Fruit fly (Drosophila melanogaster) whole organism, adult: ENCODE measurements around the gene CG1635.

Source experiments
- CG11617 ChIP-seq: fragments of 200-800 bp; sonication (Bioruptor generic); optimal IDR thresholded peaks from 2 replicates; lab custom pipeline; 2017; ENCODE audit warnings: mild to moderate bottlenecking, missing biosample characterization, missing genetic modification reagents, missing genetic modification characterization
- CG1620 ChIP-seq: fragments of 200-800 bp; sonication (Bioruptor generic); optimal IDR thresholded peaks from 2 replicates; lab custom pipeline; 2016; ENCODE audit warnings: missing biosample characterization, missing genetic modification characterization
- CG33017 ChIP-seq: fragments of 200-800 bp; sonication (Bioruptor generic); optimal IDR thresholded peaks from 2 replicates; lab custom pipeline; 2018; ENCODE audit warnings: missing biosample characterization, mild to moderate bottlenecking, missing genetic modification characterization, moderate library complexity
- CG5204 ChIP-seq: fragments of 200-800 bp; sonication (Bioruptor generic); optimal IDR thresholded peaks from 2 replicates; lab custom pipeline; 2016; ENCODE audit warnings: missing biosample characterization, missing genetic modification characterization
- CG7045 ChIP-seq: fragments of 200-800 bp; sonication (Bioruptor generic); optimal IDR thresholded peaks from 2 replicates; lab custom pipeline; 2017; ENCODE audit warnings: missing biosample characterization, mild to moderate bottlenecking, missing genetic modification characterization
- Clk ChIP-seq: fragments of 200-800 bp; sonication (Bioruptor generic); optimal IDR thresholded peaks from 2 replicates; lab custom pipeline; 2017; ENCODE audit warnings: missing biosample characterization, missing genetic modification characterization
- Crg-1 ChIP-seq: fragments of 200-800 bp; sonication (Bioruptor generic); optimal IDR thresholded peaks from 2 replicates; lab custom pipeline; 2016; ENCODE audit warnings: missing biosample characterization, missing genetic modification characterization
- Mnt ChIP-seq: fragments of 200-800 bp; sonication (Bioruptor generic); optimal IDR thresholded peaks from 2 replicates; lab custom pipeline; 2016; ENCODE audit warnings: missing biosample characterization, mild to moderate bottlenecking, missing genetic modification characterization
- cnc ChIP-seq, 2 experiments: fragments of >200 bp; optimal IDR thresholded peaks; 2 replicates each; lab custom pipeline; 2017
- kay ChIP-seq: fragments of 200-800 bp; sonication (Bioruptor generic); peaks from one replicate; lab custom pipeline; 2016; ENCODE audit warnings: missing biosample characterization, missing genetic modification characterization, borderline replicate concordance
- tj ChIP-seq: fragments of 200-800 bp; sonication (Bioruptor generic); optimal IDR thresholded peaks from 3 replicates; lab custom pipeline; 2017; ENCODE audit warnings: missing biosample characterization, mild to moderate bottlenecking, missing genetic modification characterization, moderate library complexity
- toe ChIP-seq: fragments of 200-800 bp; sonication (Bioruptor generic); optimal IDR thresholded peaks from 2 replicates; lab custom pipeline; 2016; ENCODE audit warnings: missing biosample characterization, missing genetic modification characterization

DNA sequence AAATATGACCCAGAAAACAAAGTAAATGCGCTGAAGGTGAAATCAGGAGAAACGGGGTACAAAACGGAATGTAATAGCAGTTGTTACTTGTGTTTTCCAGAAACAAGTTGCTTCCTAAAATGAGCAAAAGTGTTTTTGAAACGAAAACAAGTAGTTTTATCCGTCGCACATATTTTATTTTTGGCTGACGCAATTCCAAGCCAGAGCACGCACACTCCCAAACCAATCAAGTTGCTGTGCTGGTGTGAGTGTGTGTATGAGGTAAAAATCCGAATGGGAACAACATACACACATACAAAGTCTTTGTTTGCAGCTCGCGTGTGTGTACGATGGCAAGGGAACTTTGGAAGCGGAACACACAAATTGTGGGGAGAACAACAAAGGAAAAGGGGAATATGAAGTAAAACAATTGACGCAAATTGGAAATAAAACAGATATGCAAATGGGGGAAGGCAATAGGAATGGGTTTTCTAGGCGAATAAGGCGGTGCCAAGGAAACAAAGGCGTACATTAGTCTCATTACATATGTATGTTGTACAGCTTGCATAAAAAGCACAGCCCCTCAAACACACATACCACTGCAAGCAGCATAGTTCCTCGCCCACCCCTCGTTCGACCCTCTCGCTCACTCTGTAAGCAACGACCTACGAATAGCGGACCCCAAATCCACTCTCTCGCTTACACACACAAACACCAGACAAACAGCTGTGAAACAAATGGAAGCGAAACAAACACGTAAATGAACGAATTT, 20.1 kb downstream of the CG1635 start:
- no peak for TF ChIP-seq cnc (optimal IDR thresholded peaks at IDR 0.05; lab: Kevin White, UChicago)
- no peak for TF ChIP-seq CG1620 (GFP tag; lab: Kevin White, UChicago)
- TF ChIP-seq toe (GFP tag; lab: Kevin White, UChicago) = no peak
- TF ChIP-seq CG11617 (GFP tag; lab: Kevin White, UChicago) = peak; percentile 7
- no peak for TF ChIP-seq kay (GFP tag; lab: Kevin White, UChicago)
- no peak for TF ChIP-seq CG33017 (tag; lab: Kevin White, UChicago)
- peak; percentile 51 for TF ChIP-seq tj
- peak; percentile 25 for TF ChIP-seq CG7045
- TF ChIP-seq Clk = peak; percentile 24
- TF ChIP-seq CG5204 (GFP tag; lab: Kevin White, UChicago) = no peak
- TF ChIP-seq Mnt = peak; percentile 39
- no peak for TF ChIP-seq Crg-1 (GFP tag; lab: Kevin White, UChicago)
